Worm (Caenorhabditis elegans) whole organism, mixed stage, embryonic: ENCODE measurements around the gene R10E4.6.

Experiments used
- M03D4.4 ChIP-seq: sonication (generic microtip); optimal IDR thresholded peaks from 2 replicates; lab custom pipeline; 2017; ENCODE audit warnings: mild to moderate bottlenecking, missing genetic modification characterization, missing compliant biosample characterization
- bed-3 ChIP-seq: fragments of 200-800 bp; sonication (Bioruptor generic); optimal IDR thresholded peaks from 3 replicates; lab custom pipeline; 2018; ENCODE audit warnings: mild to moderate bottlenecking, missing genetic modification characterization, moderate library complexity, missing compliant biosample characterization
- blmp-1 ChIP-seq: fragments of 150-350 bp; optimal IDR thresholded peaks from 2 replicates; lab custom pipeline; 2014; ENCODE audit warnings: missing biosample characterization, missing genetic modification characterization
- ceh-39 ChIP-seq: fragments of 150-350 bp; optimal IDR thresholded peaks from 2 replicates; lab custom pipeline; 2014; ENCODE audit warnings: missing biosample characterization, missing genetic modification characterization
- ceh-43 ChIP-seq: fragments of 200-800 bp; sonication (Bioruptor generic); optimal IDR thresholded peaks from 2 replicates; lab custom pipeline; 2018; ENCODE audit warnings: mild to moderate bottlenecking, missing genetic modification characterization, moderate library complexity, missing compliant biosample characterization
- ceh-83 ChIP-seq: fragments of 200-800 bp; sonication (Bioruptor generic); optimal IDR thresholded peaks from 2 replicates; lab custom pipeline; 2018; ENCODE audit warnings: mild to moderate bottlenecking, missing genetic modification characterization, missing compliant biosample characterization
- ces-1 ChIP-seq: fragments of 150-350 bp; optimal IDR thresholded peaks from 2 replicates; lab custom pipeline; 2014; ENCODE audit warnings: missing biosample characterization, missing genetic modification reagents, missing genetic modification characterization
- cnd-1 ChIP-seq: fragments of 200-800 bp; sonication (Bioruptor generic); optimal IDR thresholded peaks from 2 replicates; lab custom pipeline; 2018; ENCODE audit warnings: mild to moderate bottlenecking, missing genetic modification characterization, missing compliant biosample characterization
- drap-1 ChIP-seq: fragments of 200-800 bp; sonication (Bioruptor generic); optimal IDR thresholded peaks from 3 replicates; lab custom pipeline; 2018; ENCODE audit warnings: mild to moderate bottlenecking, missing genetic modification characterization, missing compliant biosample characterization
- elt-1 ChIP-seq: sonication (generic microtip); optimal IDR thresholded peaks from 2 replicates; lab custom pipeline; 2017; ENCODE audit warnings: missing genetic modification characterization, mild to moderate bottlenecking, missing compliant biosample characterization, antibody characterized with exemption, moderate library complexity, borderline replicate concordance; ENCODE audit not compliant: insufficient read depth
- elt-3 ChIP-seq: fragments of 150-350 bp; optimal IDR thresholded peaks from 2 replicates; lab custom pipeline; 2014; ENCODE audit warnings: missing biosample characterization, missing genetic modification characterization
- flh-1 ChIP-seq: fragments of 200-800 bp; sonication (Bioruptor generic); optimal IDR thresholded peaks from 2 replicates; lab custom pipeline; 2018; ENCODE audit warnings: mild to moderate bottlenecking, missing genetic modification characterization, moderate library complexity, missing compliant biosample characterization
- ham-2 ChIP-seq: fragments of 200-800 bp; sonication (Bioruptor generic); optimal IDR thresholded peaks from 2 replicates; lab custom pipeline; 2018; ENCODE audit warnings: mild to moderate bottlenecking, missing genetic modification characterization, missing compliant biosample characterization
- hlh-1 ChIP-seq: fragments of 150-350 bp; optimal IDR thresholded peaks from 2 replicates; lab custom pipeline; 2014; ENCODE audit warnings: missing biosample characterization, missing genetic modification reagents, missing genetic modification characterization
- lin-13 ChIP-seq: fragments of 150-350 bp; optimal IDR thresholded peaks from 2 replicates; lab custom pipeline; 2014; ENCODE audit warnings: missing biosample characterization, missing genetic modification characterization
- lin-32 ChIP-seq: fragments of 200-800 bp; sonication (Bioruptor generic); optimal IDR thresholded peaks from 2 replicates; lab custom pipeline; 2018; ENCODE audit warnings: mild to moderate bottlenecking, missing genetic modification characterization, missing compliant biosample characterization
- lsy-2 ChIP-seq: fragments of 150-350 bp; optimal IDR thresholded peaks from 2 replicates; lab custom pipeline; 2014; ENCODE audit warnings: missing biosample characterization, missing genetic modification characterization
- mep-1 ChIP-seq: fragments of 150-350 bp; optimal IDR thresholded peaks from 2 replicates; lab custom pipeline; 2017; ENCODE audit warnings: missing biosample characterization, missing genetic modification reagents, missing genetic modification characterization, inconsistent platforms
- mls-2 ChIP-seq: sonication (generic microtip); optimal IDR thresholded peaks from 2 replicates; lab custom pipeline; 2016; ENCODE audit warnings: mild to moderate bottlenecking, missing genetic modification characterization, moderate library complexity, missing compliant biosample characterization
- nhr-12 ChIP-seq: fragments of 150-350 bp; optimal IDR thresholded peaks from 2 replicates; lab custom pipeline; 2014; ENCODE audit warnings: missing biosample characterization, missing genetic modification characterization
- nhr-2 ChIP-seq: fragments of 150-350 bp; optimal IDR thresholded peaks from 2 replicates; lab custom pipeline; 2014; ENCODE audit warnings: missing biosample characterization, missing genetic modification characterization
- nhr-76 ChIP-seq: sonication (generic microtip); optimal IDR thresholded peaks from 2 replicates; lab custom pipeline; 2017; ENCODE audit warnings: missing biosample characterization, missing genetic modification characterization
- sptf-1 ChIP-seq: sonication (generic microtip); optimal IDR thresholded peaks from 2 replicates; lab custom pipeline; 2017; ENCODE audit warnings: mild to moderate bottlenecking, missing genetic modification characterization, moderate library complexity, missing compliant biosample characterization
- tbx-8 ChIP-seq: fragments of 200-800 bp; sonication (Bioruptor generic); optimal IDR thresholded peaks from 2 replicates; lab custom pipeline; 2018; ENCODE audit warnings: mild to moderate bottlenecking, missing genetic modification characterization, moderate library complexity, missing compliant biosample characterization
- unc-120 ChIP-seq: sonication (generic microtip); optimal IDR thresholded peaks from 2 replicates; lab custom pipeline; 2017; ENCODE audit warnings: missing genetic modification characterization, missing compliant biosample characterization; ENCODE audit not compliant: poor library complexity, severe bottlenecking
- unc-62 ChIP-seq: fragments of 150-350 bp; optimal IDR thresholded peaks from 2 replicates; lab custom pipeline; 2014; ENCODE audit warnings: missing biosample characterization, missing genetic modification reagents, missing genetic modification characterization
- zip-8 ChIP-seq: fragments of 150-350 bp; optimal IDR thresholded peaks from 2 replicates; lab custom pipeline; 2014; ENCODE audit warnings: missing biosample characterization, missing genetic modification characterization
- ztf-11 ChIP-seq: fragments of 150-350 bp; optimal IDR thresholded peaks from 2 replicates; lab custom pipeline; 2014; ENCODE audit warnings: missing biosample characterization, missing genetic modification characterization

R10E4.6 gene

ce11 chrIII:4323859-4324258 is 30.7 kb downstream of the R10E4.6 start, which contains the start of gene H38K22.9:
TSS of gene H38K22.9 (plus strand) at chrIII:4324159.
- TF ChIP-seq ham-2: no peak
- no peak for TF ChIP-seq ceh-43 (GFP tag; lab: Kevin White, UChicago)
- no peak for TF ChIP-seq blmp-1 (tag; lab: Kevin White, UChicago)
- TF ChIP-seq sptf-1 (tag; lab: Kevin White, UChicago): no peak
- TF ChIP-seq nhr-2 (tag; lab: Kevin White, UChicago): no peak
- no peak for TF ChIP-seq unc-62 (GFP tag; lab: Kevin White, UChicago)

- TF ChIP-seq unc-120 (tag; lab: Kevin White, UChicago): no peak
- peak; percentile 19 for TF ChIP-seq elt-3 (tag; lab: Kevin White, UChicago)
Measured at ce11 chrIII:4328208-4328987, 35.2 kb downstream of the R10E4.6 start.

ce11 chrIII:4330984-4331383 is 37.8 kb downstream of the R10E4.6 start, which contains the start of gene gly-6:
TSS of gene gly-6 (minus strand) at chrIII:4331228.
- TF ChIP-seq mep-1 (tag; lab: Kevin White, UChicago) (no peak), bed-3 (no peak), mls-2 (tag; lab: Kevin White, UChicago) (no peak), sptf-1 (tag; lab: Kevin White, UChicago) (no peak), M03D4.4 (tag; lab: Kevin White, UChicago) (no peak), drap-1 (GFP tag; lab: Kevin White, UChicago) (no peak), lsy-2 (no peak), tbx-8 (GFP tag; lab: Kevin White, UChicago) (no peak), ces-1 (no peak), nhr-76 (tag; lab: Kevin White, UChicago) (no peak), cnd-1 (no peak), unc-62 (GFP tag; lab: Kevin White, UChicago) (no peak)
- TF ChIP-seq, all 35 proteins: peak for 0

ce11 chrIII:4332543-4333042 is 39.4 kb downstream of the R10E4.6 start, which contains the start of gene cdk-12:
TSS of gene cdk-12 (plus strand) at chrIII:4332992.
- TF ChIP-seq hlh-1 (tag; lab: Kevin White, UChicago): no peak
- peak; percentile 76 for TF ChIP-seq mep-1 (tag; lab: Kevin White, UChicago)
- peak; percentile 46 for TF ChIP-seq sptf-1 (tag; lab: Kevin White, UChicago)
- TF ChIP-seq lin-32 (GFP tag; lab: Kevin White, UChicago): no peak
- TF ChIP-seq ces-1: peak; percentile 40
- no peak for TF ChIP-seq lin-13 (tag; lab: Kevin White, UChicago)
- TF ChIP-seq ceh-83 (GFP tag; lab: Kevin White, UChicago): no peak
- no peak for TF ChIP-seq nhr-12 (tag; lab: Kevin White, UChicago)
- peak; percentile 13 for TF ChIP-seq lsy-2
- no peak for TF ChIP-seq M03D4.4 (tag; lab: Kevin White, UChicago)

ce11 chrIII:4335614-4336013 is 42.4 kb downstream of the R10E4.6 start:
- no peak for TF ChIP-seq nhr-2 (tag; lab: Kevin White, UChicago)
- TF ChIP-seq zip-8 (tag; lab: Kevin White, UChicago): no peak
- TF ChIP-seq mep-1 (tag; lab: Kevin White, UChicago): no peak
- TF ChIP-seq cnd-1: no peak
- no peak for TF ChIP-seq flh-1 (GFP tag; lab: Kevin White, UChicago)
- no peak for TF ChIP-seq elt-1 (tag; lab: Kevin White, UChicago)
- no peak for TF ChIP-seq ces-1
- no peak for TF ChIP-seq M03D4.4 (tag; lab: Kevin White, UChicago)
- TF ChIP-seq lin-32 (GFP tag; lab: Kevin White, UChicago): no peak
- no peak for TF ChIP-seq ztf-11 (tag; lab: Kevin White, UChicago)
- TF ChIP-seq ceh-39 (tag; lab: Kevin White, UChicago): no peak
- TF ChIP-seq lin-13 (tag; lab: Kevin White, UChicago): no peak
- no peak for TF ChIP-seq unc-120 (tag; lab: Kevin White, UChicago)
- TF ChIP-seq ham-2: no peak
